Worm (Caenorhabditis elegans) whole organism, L1 larva: ENCODE results near the gene iffb-1.

Experiments
- C04F5.9 ChIP-seq: sonication (generic microtip); optimal IDR thresholded peaks from 2 replicates; lab custom pipeline; 2016; ENCODE audit warnings: missing genetic modification characterization, missing compliant biosample characterization
- ceh-8 ChIP-seq: fragments of 200-800 bp; sonication (Bioruptor generic); optimal IDR thresholded peaks from 2 replicates; lab custom pipeline; 2018; ENCODE audit warnings: mild to moderate bottlenecking, missing genetic modification characterization, moderate library complexity, missing compliant biosample characterization
- hlh-17 ChIP-seq: fragments of 200-800 bp; sonication (Bioruptor generic); optimal IDR thresholded peaks from 2 replicates; lab custom pipeline; 2018; ENCODE audit warnings: missing genetic modification characterization, mild to moderate bottlenecking, missing compliant biosample characterization, moderate library complexity, borderline replicate concordance
- nhr-12 ChIP-seq: sonication (generic microtip); optimal IDR thresholded peaks from 2 replicates; lab custom pipeline; 2017; ENCODE audit warnings: missing biosample characterization, missing genetic modification characterization
- nhr-237 ChIP-seq: fragments of 150-350 bp; optimal IDR thresholded peaks from 2 replicates; lab custom pipeline; 2014; ENCODE audit warnings: missing biosample characterization, missing genetic modification characterization
- nhr-28 ChIP-seq: fragments of 150-350 bp; optimal IDR thresholded peaks from 2 replicates; lab custom pipeline; 2014; ENCODE audit warnings: missing biosample characterization, missing genetic modification characterization
- tbx-2 ChIP-seq: sonication (generic microtip); optimal IDR thresholded peaks from 2 replicates; lab custom pipeline; 2016; ENCODE audit warnings: missing genetic modification characterization, missing compliant biosample characterization
- unc-62 ChIP-seq: fragments of 150-350 bp; optimal IDR thresholded peaks from 2 replicates; lab custom pipeline; 2014; ENCODE audit warnings: missing biosample characterization, missing genetic modification reagents, missing genetic modification characterization
- ztf-11 ChIP-seq, 2 experiments: sonication (generic microtip); optimal IDR thresholded peaks; 2 replicates each; lab custom pipeline; 2016 to 2017; ENCODE audit warnings: missing genetic modification characterization in 2 of 2, missing biosample characterization in 1 of 2, missing compliant biosample characterization in 1 of 2

ce11 chrIII:2330389-2330788 is 16.2 kb downstream of the iffb-1 start:
- TF ChIP-seq C04F5.9 (tag; lab: Kevin White, UChicago) (no peak), tbx-2 (tag; lab: Kevin White, UChicago) (no peak), nhr-12 (no peak), hlh-17 (GFP tag; lab: Kevin White, UChicago) (no peak), unc-62 (GFP tag; lab: Kevin White, UChicago) (no peak), ztf-11 (tag; optimal IDR thresholded peaks at IDR 0.05; lab: Kevin White, UChicago) (no peak), nhr-28 (tag; lab: Kevin White, UChicago) (no peak), ceh-8 (GFP tag; lab: Kevin White, UChicago) (no peak), nhr-237 (tag; lab: Kevin White, UChicago) (no peak)
